Worm (Caenorhabditis elegans) whole organism, late embryonic: ENCODE data around the gene T27E4.5.

ENCODE experiments used
- F13H6.1 ChIP-seq: sonication (generic microtip); optimal IDR thresholded peaks from 2 replicates; lab custom pipeline; 2016; ENCODE audit warnings: missing genetic modification characterization, missing compliant biosample characterization
- K09A11.1 ChIP-seq: sonication (generic microtip); optimal IDR thresholded peaks from 2 replicates; lab custom pipeline; 2017; ENCODE audit warnings: antibody characterized with exemption, mild to moderate bottlenecking, missing genetic modification characterization, missing compliant biosample characterization; ENCODE audit not compliant: insufficient read depth
- T23F11.4 ChIP-seq: fragments of 200-800 bp; sonication (Bioruptor generic); optimal IDR thresholded peaks from 2 replicates; lab custom pipeline; 2018; ENCODE audit warnings: mild to moderate bottlenecking, missing genetic modification characterization, missing compliant biosample characterization
- Y22D7AL.16 ChIP-seq: sonication (generic microtip); optimal IDR thresholded peaks from 2 replicates; lab custom pipeline; 2016; ENCODE audit warnings: missing genetic modification characterization, missing compliant biosample characterization
- ahr-1 ChIP-seq: sonication (generic microtip); optimal IDR thresholded peaks from 2 replicates; lab custom pipeline; 2016; ENCODE audit warnings: missing genetic modification characterization, missing compliant biosample characterization
- ceh-18 ChIP-seq: sonication (generic microtip); optimal IDR thresholded peaks from 2 replicates; lab custom pipeline; 2016; ENCODE audit warnings: missing genetic modification characterization, missing compliant biosample characterization
- ceh-19 ChIP-seq: fragments of 200-800 bp; sonication (Bioruptor generic); optimal IDR thresholded peaks from 2 replicates; lab custom pipeline; 2018; ENCODE audit warnings: mild to moderate bottlenecking, missing genetic modification characterization, missing compliant biosample characterization
- ceh-2 ChIP-seq: sonication (generic microtip); optimal IDR thresholded peaks from 2 replicates; lab custom pipeline; 2016; ENCODE audit warnings: missing genotype, missing genetic modification characterization, missing compliant biosample characterization
- ceh-22 ChIP-seq: sonication (generic microtip); optimal IDR thresholded peaks from 2 replicates; lab custom pipeline; 2017; ENCODE audit warnings: missing biosample characterization, missing genetic modification characterization
- ceh-31 ChIP-seq: sonication (generic microtip); optimal IDR thresholded peaks from 2 replicates; lab custom pipeline; 2016; ENCODE audit warnings: missing genetic modification characterization, missing compliant biosample characterization
- ceh-9 ChIP-seq: sonication (generic microtip); optimal IDR thresholded peaks from 2 replicates; lab custom pipeline; 2016; ENCODE audit warnings: mild to moderate bottlenecking, missing genetic modification characterization, inconsistent platforms, missing compliant biosample characterization
- che-1 ChIP-seq: sonication (generic microtip); optimal IDR thresholded peaks from 2 replicates; lab custom pipeline; 2016; ENCODE audit warnings: mild to moderate bottlenecking, missing genetic modification characterization, missing compliant biosample characterization
- dmd-4 ChIP-seq: sonication (generic microtip); optimal IDR thresholded peaks from 2 replicates; lab custom pipeline; 2016; ENCODE audit warnings: borderline replicate concordance, missing genetic modification characterization, missing compliant biosample characterization
- ets-4 ChIP-seq: sonication (generic microtip); optimal IDR thresholded peaks from 2 replicates; lab custom pipeline; 2016; ENCODE audit warnings: missing genetic modification characterization, missing compliant biosample characterization
- fkh-10 ChIP-seq: fragments of 150-350 bp; optimal IDR thresholded peaks from 2 replicates; lab custom pipeline; 2014; ENCODE audit warnings: missing biosample characterization, missing genetic modification reagents, missing genetic modification characterization
- gmeb-2 ChIP-seq: sonication (generic microtip); optimal IDR thresholded peaks from 2 replicates; lab custom pipeline; 2016; ENCODE audit warnings: missing genetic modification characterization, inconsistent platforms, missing compliant biosample characterization
- hlh-13 ChIP-seq: fragments of 200-800 bp; sonication (Bioruptor generic); optimal IDR thresholded peaks from 2 replicates; lab custom pipeline; 2018; ENCODE audit warnings: mild to moderate bottlenecking, missing genetic modification characterization, missing compliant biosample characterization
- hlh-30 ChIP-seq: sonication (generic microtip); optimal IDR thresholded peaks from 2 replicates; lab custom pipeline; 2017; ENCODE audit warnings: antibody characterized with exemption, missing genetic modification characterization, missing compliant biosample characterization; ENCODE audit not compliant: insufficient read depth
- lim-6 ChIP-seq: sonication (generic microtip); optimal IDR thresholded peaks from 2 replicates; lab custom pipeline; 2016; ENCODE audit warnings: missing genetic modification characterization, missing compliant biosample characterization
- lin-11 ChIP-seq: fragments of 200-800 bp; sonication (Bioruptor generic); optimal IDR thresholded peaks from 2 replicates; lab custom pipeline; 2018; ENCODE audit warnings: mild to moderate bottlenecking, missing genetic modification characterization, missing compliant biosample characterization
- nhr-232 ChIP-seq: sonication (generic microtip); optimal IDR thresholded peaks from 2 replicates; lab custom pipeline; 2016; ENCODE audit warnings: missing genetic modification characterization, missing compliant biosample characterization
- npax-4 ChIP-seq: sonication (generic microtip); optimal IDR thresholded peaks from 2 replicates; lab custom pipeline; 2016; ENCODE audit warnings: missing genetic modification characterization, missing compliant biosample characterization
- odd-2 ChIP-seq: sonication (generic microtip); optimal IDR thresholded peaks from 2 replicates; lab custom pipeline; 2017; ENCODE audit warnings: antibody characterized with exemption, mild to moderate bottlenecking, missing genetic modification characterization, missing compliant biosample characterization
- pag-3 ChIP-seq: sonication (generic microtip); optimal IDR thresholded peaks from 2 replicates; lab custom pipeline; 2016; ENCODE audit warnings: missing compliant biosample characterization, missing genetic modification characterization, borderline replicate concordance
- pat-9 ChIP-seq: fragments of 200-800 bp; sonication (Bioruptor generic); optimal IDR thresholded peaks from 2 replicates; lab custom pipeline; 2018; ENCODE audit warnings: mild to moderate bottlenecking, missing genetic modification characterization, moderate library complexity, missing compliant biosample characterization
- pax-1 ChIP-seq: fragments of 150-350 bp; optimal IDR thresholded peaks from 2 replicates; lab custom pipeline; 2014; ENCODE audit warnings: missing biosample characterization, missing genetic modification characterization
- pha-4 ChIP-seq: fragments of 150-350 bp; optimal IDR thresholded peaks from 2 replicates; lab custom pipeline; 2018; ENCODE audit warnings: missing biosample characterization, missing genetic modification reagents, missing genetic modification characterization
- pqm-1 ChIP-seq: sonication (generic microtip); optimal IDR thresholded peaks from 2 replicates; lab custom pipeline; 2016; ENCODE audit warnings: missing genetic modification characterization, missing compliant biosample characterization
- ref-2 ChIP-seq: sonication (generic microtip); optimal IDR thresholded peaks from 2 replicates; lab custom pipeline; 2016; ENCODE audit warnings: missing genetic modification characterization, missing compliant biosample characterization
- rnt-1 ChIP-seq: sonication (generic microtip); optimal IDR thresholded peaks from 2 replicates; lab custom pipeline; 2016; ENCODE audit warnings: missing genetic modification characterization, missing compliant biosample characterization
- sdc-2 ChIP-seq: sonication (generic microtip); optimal IDR thresholded peaks from 2 replicates; lab custom pipeline; 2016; ENCODE audit warnings: missing genotype, missing genetic modification characterization, missing compliant biosample characterization
- sox-4 ChIP-seq: sonication (generic microtip); optimal IDR thresholded peaks from 2 replicates; lab custom pipeline; 2017; ENCODE audit warnings: mild to moderate bottlenecking, missing genetic modification characterization, inconsistent platforms, missing compliant biosample characterization
- ttx-3 ChIP-seq: sonication (generic microtip); optimal IDR thresholded peaks from 2 replicates; lab custom pipeline; 2016; ENCODE audit warnings: missing genetic modification reagents, missing genetic modification characterization, missing compliant biosample characterization
- unc-3 ChIP-seq, 2 experiments: fragments of 200-800 bp in 1 of 2; sonication (Bioruptor generic) in 1 of 2; sonication (generic microtip) in 1 of 2; conservative IDR thresholded peaks in 1 of 2; optimal IDR thresholded peaks in 1 of 2; 2 replicates each; pipeline versions ENCODE4 v1.3.6 to Lab custom; 2016 to 2022; ENCODE audit warnings: missing compliant biosample characterization in 2 of 2, missing genetic modification characterization in 2 of 2, missing genetic modification reagents in 1 of 2
- unc-55 ChIP-seq: sonication (generic microtip); optimal IDR thresholded peaks from 2 replicates; lab custom pipeline; 2017; ENCODE audit warnings: missing biosample characterization, missing genetic modification reagents, missing genetic modification characterization
- unc-86 ChIP-seq: sonication (generic microtip); optimal IDR thresholded peaks from 2 replicates; lab custom pipeline; 2016; ENCODE audit warnings: missing genetic modification characterization, missing compliant biosample characterization
- zip-5 ChIP-seq: sonication (generic microtip); optimal IDR thresholded peaks from 2 replicates; lab custom pipeline; 2016; ENCODE audit warnings: missing genetic modification characterization, missing compliant biosample characterization
- ztf-16 ChIP-seq: sonication (generic microtip); optimal IDR thresholded peaks from 2 replicates; lab custom pipeline; 2017; ENCODE audit warnings: missing genetic modification characterization, missing compliant biosample characterization

Gene T27E4.5

ce11 chrV:9051100-9051499 lies 18.5 kb downstream of the T27E4.5 start, which contains the start of gene C25E10.7:
TSS of gene C25E10.7 (minus strand) at chrV:9051200.
- TF ChIP-seq odd-2 (tag; lab: Kevin White, UChicago) (no peak), zip-5 (tag; lab: Kevin White, UChicago) (no peak), pag-3 (tag; lab: Kevin White, UChicago) (no peak), rnt-1 (tag; lab: Kevin White, UChicago) (no peak), lim-6 (tag; lab: Kevin White, UChicago) (no peak), ceh-19 (no peak), sdc-2 (tag; lab: Kevin White, UChicago) (no peak), Y22D7AL.16 (tag; lab: Kevin White, UChicago) (no peak), unc-3 (GFP tag; conservative IDR thresholded peaks at IDR 0.05; lab: Robert Waterston, UW) (no peak), unc-3 (tag; optimal IDR thresholded peaks at IDR 0.05; lab: Kevin White, UChicago) (no peak), hlh-13 (GFP tag; lab: Kevin White, UChicago) (no peak), npax-4 (tag; lab: Kevin White, UChicago) (no peak), lin-11 (tag; lab: Kevin White, UChicago) (no peak), che-1 (no peak), ztf-16 (no peak), F13H6.1 (tag; lab: Kevin White, UChicago) (no peak), ref-2 (tag; lab: Kevin White, UChicago) (no peak)

- TF ChIP-seq gmeb-2 (tag; lab: Kevin White, UChicago) = no peak
- no peak for TF ChIP-seq ttx-3 (tag; lab: Kevin White, UChicago)
- TF ChIP-seq F13H6.1 (tag; lab: Kevin White, UChicago) = no peak
- TF ChIP-seq sdc-2 (tag; lab: Kevin White, UChicago) = no peak
- no peak for TF ChIP-seq ets-4
- TF ChIP-seq dmd-4 (tag; lab: Kevin White, UChicago) = no peak
- no peak for TF ChIP-seq unc-86
- TF ChIP-seq T23F11.4 (GFP tag; lab: Kevin White, UChicago) = no peak
- no peak for TF ChIP-seq zip-5 (tag; lab: Kevin White, UChicago)
Observed at ce11 chrV:9049271-9049670, 20.3 kb downstream of the T27E4.5 start.

- TF ChIP-seq ceh-9 (tag; lab: Kevin White, UChicago) = no peak
- no peak for TF ChIP-seq rnt-1 (tag; lab: Kevin White, UChicago)
- TF ChIP-seq ceh-22 (tag; lab: Kevin White, UChicago) = no peak
- TF ChIP-seq ceh-2 = no peak
- no peak for TF ChIP-seq unc-55 (GFP tag; lab: Kevin White, UChicago)
- TF ChIP-seq lim-6 (tag; lab: Kevin White, UChicago) = no peak
- TF ChIP-seq ref-2 (tag; lab: Kevin White, UChicago) = no peak
- no peak for TF ChIP-seq T23F11.4 (GFP tag; lab: Kevin White, UChicago)
- no peak for TF ChIP-seq hlh-30 (tag; lab: Kevin White, UChicago)
- no peak for TF ChIP-seq K09A11.1 (tag; lab: Kevin White, UChicago)
- no peak for TF ChIP-seq unc-86
- TF ChIP-seq fkh-10 (GFP tag; lab: Kevin White, UChicago) = no peak
- no peak for TF ChIP-seq ceh-31 (tag; lab: Kevin White, UChicago)
- no peak for TF ChIP-seq sox-4 (tag; lab: Kevin White, UChicago)
Observed at ce11 chrV:9047555-9048049, 22.0 kb downstream of the T27E4.5 start, which contains the start of gene C25E10.17. TSS of gene C25E10.17 (minus strand) at chrV:9047605.

ce11 chrV:9044871-9045270 lies 24.7 kb downstream of the T27E4.5 start, which contains the start of gene nhr-30:
TSS of gene nhr-30 (plus strand) at chrV:9045171.
- TF ChIP-seq pha-4 (tag; lab: Kevin White, UChicago) (no peak), ceh-18 (no peak), ceh-2 (no peak), zip-5 (tag; lab: Kevin White, UChicago) (no peak), fkh-10 (GFP tag; lab: Kevin White, UChicago) (no peak), F13H6.1 (tag; lab: Kevin White, UChicago) (no peak), pqm-1 (tag; lab: Kevin White, UChicago) (no peak), ahr-1 (tag; lab: Kevin White, UChicago) (no peak), nhr-232 (no peak), lim-6 (tag; lab: Kevin White, UChicago) (no peak), pat-9 (no peak), pax-1 (tag; lab: Kevin White, UChicago) (no peak), Y22D7AL.16 (tag; lab: Kevin White, UChicago) (no peak), ceh-9 (tag; lab: Kevin White, UChicago) (no peak)
